Fruit fly (Drosophila melanogaster) whole organism, wandering third instar larva: ENCODE measurements around the gene fmt.

Source experiments
- Abd-B ChIP-seq: fragments of >200 bp; optimal IDR thresholded peaks from 2 replicates; lab custom pipeline; 2017; ENCODE audit warnings: missing biosample characterization, missing genetic modification characterization
- CG32264 ChIP-seq: fragments of 200-800 bp; sonication (Bioruptor generic); optimal IDR thresholded peaks from 2 replicates; lab custom pipeline; 2016; ENCODE audit warnings: missing biosample characterization, missing genetic modification characterization
- CG9705 ChIP-seq: fragments of 200-800 bp; sonication (Bioruptor generic); optimal IDR thresholded peaks from 2 replicates; lab custom pipeline; 2018; ENCODE audit warnings: missing biosample characterization, mild to moderate bottlenecking, missing genetic modification characterization
- CrebA ChIP-seq: fragments of 200-800 bp; sonication (Bioruptor generic); optimal IDR thresholded peaks from 2 replicates; lab custom pipeline; 2016; ENCODE audit warnings: missing biosample characterization, mild to moderate bottlenecking, missing genetic modification characterization, borderline replicate concordance
- Dfd ChIP-seq: fragments of >200 bp; optimal IDR thresholded peaks from 2 replicates; lab custom pipeline; 2017; ENCODE audit warnings: missing biosample characterization, missing genetic modification characterization
- Dif ChIP-seq: fragments of 200-275, 200-300 bp; sonication (Bioruptor generic); optimal IDR thresholded peaks from 2 replicates; lab custom pipeline; 2018; ENCODE audit warnings: missing biosample characterization, missing genetic modification characterization; ENCODE audit not compliant: partially characterized antibody
- GATAd ChIP-seq: sonication (Bioruptor generic); optimal IDR thresholded peaks from 2 replicates; lab custom pipeline; 2016; ENCODE audit warnings: missing biosample characterization, missing genetic modification characterization
- HLH106 ChIP-seq: fragments of 200-800 bp; optimal IDR thresholded peaks from 3 replicates; lab custom pipeline; 2019; ENCODE audit warnings: missing biosample characterization, mild to moderate bottlenecking, missing genetic modification characterization, moderate library complexity
- Hnf4 ChIP-seq: fragments of 200-800 bp; sonication (Bioruptor generic); optimal IDR thresholded peaks from 2 replicates; lab custom pipeline; 2016; ENCODE audit warnings: missing biosample characterization, mild to moderate bottlenecking, missing genetic modification characterization
- Hr78 ChIP-seq: fragments of >200 bp; optimal IDR thresholded peaks from 2 replicates; lab custom pipeline; 2017; ENCODE audit warnings: missing biosample characterization, missing genetic modification characterization
- Hr83 ChIP-seq: fragments of 200-300 bp; sonication (Bioruptor generic); optimal IDR thresholded peaks from 2 replicates; lab custom pipeline; 2016; ENCODE audit warnings: missing biosample characterization, mild to moderate bottlenecking, missing genetic modification characterization, moderate library complexity; ENCODE audit not compliant: poor library complexity, severe bottlenecking
- Mio ChIP-seq: sonication (Bioruptor generic); optimal IDR thresholded peaks from 2 replicates; lab custom pipeline; 2016; ENCODE audit warnings: missing biosample characterization, missing genetic modification characterization
- Myc ChIP-seq: fragments of >200 bp; optimal IDR thresholded peaks from 2 replicates; lab custom pipeline; 2017
- OdsH ChIP-seq: fragments of 200-800 bp; sonication (Bioruptor generic); optimal IDR thresholded peaks from 2 replicates; lab custom pipeline; 2016; ENCODE audit warnings: missing biosample characterization, mild to moderate bottlenecking, missing genetic modification characterization
- Rel ChIP-seq, 2 experiments: fragments of 200-800 bp; sonication (Bioruptor generic) in 1 of 2; optimal IDR thresholded peaks; 2 replicates in 1 of 2; 3 replicates in 1 of 2; lab custom pipeline; 2016 to 2019; ENCODE audit warnings: mild to moderate bottlenecking in 2 of 2, missing biosample characterization in 2 of 2, missing genetic modification characterization in 2 of 2, moderate library complexity in 1 of 2
- Sp1 ChIP-seq: fragments of 200-800 bp; sonication (Bioruptor generic); optimal IDR thresholded peaks from 3 replicates; lab custom pipeline; 2019; ENCODE audit warnings: missing biosample characterization, mild to moderate bottlenecking, missing genetic modification characterization, moderate library complexity
- Vsx2 ChIP-seq: fragments of 200-300, 225-300 bp; sonication (Bioruptor generic); optimal IDR thresholded peaks from 2 replicates; lab custom pipeline; 2018; ENCODE audit warnings: missing biosample characterization, missing genetic modification characterization; ENCODE audit not compliant: partially characterized antibody
- br ChIP-seq: fragments of 200-800 bp; sonication (Bioruptor generic); optimal IDR thresholded peaks from 2 replicates; lab custom pipeline; 2016; ENCODE audit warnings: missing biosample characterization, missing genetic modification characterization
- brk ChIP-seq: fragments of 200-800 bp; sonication (Bioruptor generic); optimal IDR thresholded peaks from 2 replicates; lab custom pipeline; 2016; ENCODE audit warnings: missing biosample characterization, mild to moderate bottlenecking, missing genetic modification characterization
- dl ChIP-seq, 2 experiments: fragments of 175-275, 200-275 bp in 1 of 2; fragments of 200-275 bp in 1 of 2; sonication (Bioruptor generic); optimal IDR thresholded peaks; lab custom pipeline; 2018; ENCODE audit warnings: mild to moderate bottlenecking in 2 of 2, missing biosample characterization in 2 of 2, missing genetic modification characterization in 2 of 2, moderate library complexity in 2 of 2; ENCODE audit not compliant: partially characterized antibody in 2 of 2, insufficient read depth in 1 of 2
- dmrt93B ChIP-seq: fragments of 200-800 bp; sonication (Bioruptor generic); optimal IDR thresholded peaks from 2 replicates; lab custom pipeline; 2018; ENCODE audit warnings: missing biosample characterization, mild to moderate bottlenecking, missing genetic modification characterization
- dsf ChIP-seq: sonication (Bioruptor generic); optimal IDR thresholded peaks from 2 replicates; lab custom pipeline; 2016; ENCODE audit warnings: missing biosample characterization, missing genetic modification characterization, borderline replicate concordance
- ey ChIP-seq: fragments of 200-800 bp; sonication (Bioruptor generic); optimal IDR thresholded peaks from 2 replicates; lab custom pipeline; 2016; ENCODE audit warnings: missing biosample characterization, missing genetic modification characterization
- foxo ChIP-seq, 2 experiments: fragments of 200-800 bp; sonication (Bioruptor generic); optimal IDR thresholded peaks; 2 replicates in 1 of 2; 3 replicates in 1 of 2; lab custom pipeline; 2016 to 2017; ENCODE audit warnings: missing biosample characterization in 2 of 2, missing genetic modification characterization in 2 of 2
- fru ChIP-seq: fragments of 200-800 bp; sonication (Bioruptor generic); optimal IDR thresholded peaks from 3 replicates; lab custom pipeline; 2016; ENCODE audit warnings: missing biosample characterization, mild to moderate bottlenecking, missing genetic modification characterization
- h ChIP-seq: fragments of 200-800 bp; sonication (Bioruptor generic); optimal IDR thresholded peaks from 3 replicates; lab custom pipeline; 2016; ENCODE audit warnings: missing biosample characterization, mild to moderate bottlenecking, missing genetic modification characterization
- jim ChIP-seq: fragments of 175-275, 200-325 bp; sonication (Bioruptor generic); optimal IDR thresholded peaks from 2 replicates; lab custom pipeline; 2016; ENCODE audit warnings: missing biosample characterization, mild to moderate bottlenecking, missing genetic modification characterization
- lola ChIP-seq: fragments of >200 bp; optimal IDR thresholded peaks from 2 replicates; lab custom pipeline; 2017; ENCODE audit warnings: missing biosample characterization, missing genetic modification characterization
- pan ChIP-seq: fragments of >200 bp; optimal IDR thresholded peaks from 2 replicates; lab custom pipeline; 2017
- psq ChIP-seq: fragments of 200-800 bp; sonication (Bioruptor generic); optimal IDR thresholded peaks from 3 replicates; lab custom pipeline; 2017; ENCODE audit warnings: missing biosample characterization, mild to moderate bottlenecking, missing genetic modification characterization, moderate library complexity
- rgr ChIP-seq: fragments of 200-800 bp; sonication (Bioruptor generic); optimal IDR thresholded peaks from 3 replicates; lab custom pipeline; 2016; ENCODE audit warnings: missing biosample characterization, mild to moderate bottlenecking, missing genetic modification characterization
- sage ChIP-seq: fragments of 200-800 bp; sonication (Bioruptor generic); optimal IDR thresholded peaks from 2 replicates; lab custom pipeline; 2016; ENCODE audit warnings: missing biosample characterization, mild to moderate bottlenecking, missing genetic modification characterization
- sv ChIP-seq: fragments of 200-800 bp; sonication (Bioruptor generic); optimal IDR thresholded peaks from 3 replicates; lab custom pipeline; 2016; ENCODE audit warnings: missing biosample characterization, missing genetic modification characterization
- tai ChIP-seq: sonication (Bioruptor generic); optimal IDR thresholded peaks from 2 replicates; lab custom pipeline; 2016; ENCODE audit warnings: missing biosample characterization, missing genetic modification characterization
- usp ChIP-seq: fragments of >200 bp; optimal IDR thresholded peaks from 2 replicates; lab custom pipeline; 2017; ENCODE audit warnings: missing biosample characterization, missing genetic modification characterization
- woc ChIP-seq: sonication (Bioruptor generic); optimal IDR thresholded peaks from 2 replicates; lab custom pipeline; 2016; ENCODE audit warnings: missing biosample characterization, mild to moderate bottlenecking, missing genetic modification characterization

fmt gene

dm6 chr3L:6173826-6174255, at the start of gene fmt, which contains the start of gene CG7376:
Gene fmt, minus strand, starts transcription at chr3L:6173880.
Gene CG7376, plus strand, starts transcription at chr3L:6174248.
- TF ChIP-seq dmrt93B (GFP tag; lab: Kevin White, UChicago) = no peak
- TF ChIP-seq OdsH (GFP tag; lab: Kevin White, UChicago) = peak; percentile 37
- no peak for TF ChIP-seq ey (GFP tag; lab: Kevin White, UChicago)
- peak; percentile 6 for TF ChIP-seq sv (GFP tag; lab: Kevin White, UChicago)
- TF ChIP-seq, all 38 proteins: peak for 2

dm6 chr3L:6220187-6220586, 46.5 kb upstream of the fmt start, which contains the start of gene CG33946:
Gene CG33946, plus strand, starts transcription at chr3L:6220578.
- TF ChIP-seq fru (GFP tag; lab: Kevin White, UChicago) (peak; percentile 36), dsf (no peak), h (GFP tag; lab: Kevin White, UChicago) (peak; percentile 61), tai (GFP tag; lab: Kevin White, UChicago) (no peak), Sp1 (GFP tag; lab: Kevin White, UChicago) (peak; percentile 2), Dfd (no peak), psq (peak; percentile 47), OdsH (GFP tag; lab: Kevin White, UChicago) (peak; percentile 17), jim (GFP tag; lab: Kevin White, UChicago) (no peak), rgr (GFP tag; lab: Kevin White, UChicago) (peak; percentile 63), GATAd (GFP tag; lab: Kevin White, UChicago) (no peak), CG9705 (GFP tag; lab: Kevin White, UChicago) (no peak), Myc (lab: Kevin White, UChicago) (no peak), Hr78 (GFP tag; lab: Kevin White, UChicago) (no peak), sage (no peak), CrebA (GFP tag; lab: Kevin White, UChicago) (no peak), Vsx2 (GFP tag; lab: Kevin White, UChicago) (no peak), HLH106 (tag; lab: Kevin White, UChicago) (peak; percentile 30), lola (GFP tag; lab: Kevin White, UChicago) (no peak), dmrt93B (GFP tag; lab: Kevin White, UChicago) (peak; percentile 35), ey (GFP tag; lab: Kevin White, UChicago) (peak; percentile 63), woc (GFP tag; lab: Kevin White, UChicago) (no peak), br (peak; percentile 23), Hnf4 (GFP tag; lab: Kevin White, UChicago) (no peak), foxo (GFP tag; optimal IDR thresholded peaks at IDR 0.05; lab: Kevin White, UChicago) (peak in 1 of 2 experiments; percentile 54)

dm6 chr3L:6218517-6219155, 45.0 kb upstream of the fmt start:
- TF ChIP-seq dl (GFP tag; optimal IDR thresholded peaks at IDR 0.05; lab: Kevin White, UChicago; ENCODE audit: insufficient read depth in 1 of 2, partially characterized antibody in 2 of 2) = peak in 1 of 2 experiments; percentile 23
- TF ChIP-seq Rel (GFP tag; optimal IDR thresholded peaks at IDR 0.05; lab: Kevin White, UChicago) = peak; percentile 57
- no peak for TF ChIP-seq Rel (tag; optimal IDR thresholded peaks at IDR 0.05; lab: Kevin White, UChicago)
- TF ChIP-seq h (GFP tag; lab: Kevin White, UChicago) = no peak
- TF ChIP-seq CrebA (GFP tag; lab: Kevin White, UChicago) = peak; percentile 84
- peak; percentile 84 for TF ChIP-seq psq
- TF ChIP-seq usp (GFP tag; lab: Kevin White, UChicago) = no peak
- TF ChIP-seq foxo (GFP tag; optimal IDR thresholded peaks at IDR 0.05; lab: Kevin White, UChicago) = peak in 1 of 2 experiments; percentile 52
- no peak for TF ChIP-seq Mio (GFP tag; lab: Kevin White, UChicago)
- peak; percentile 75 for TF ChIP-seq sage
- TF ChIP-seq, all 38 proteins: peak for 6

- TF ChIP-seq Dfd (no peak), OdsH (GFP tag; lab: Kevin White, UChicago) (no peak), Abd-B (GFP tag; lab: Kevin White, UChicago) (no peak), Myc (lab: Kevin White, UChicago) (no peak), Vsx2 (GFP tag; lab: Kevin White, UChicago) (peak; percentile 22), CrebA (GFP tag; lab: Kevin White, UChicago) (no peak), Hr78 (GFP tag; lab: Kevin White, UChicago) (no peak), foxo (GFP tag; optimal IDR thresholded peaks at IDR 0.05; lab: Kevin White, UChicago) (no peak), dmrt93B (GFP tag; lab: Kevin White, UChicago) (no peak), woc (GFP tag; lab: Kevin White, UChicago) (no peak), usp (GFP tag; lab: Kevin White, UChicago) (no peak), psq (no peak), GATAd (GFP tag; lab: Kevin White, UChicago) (no peak), dl (GFP tag; optimal IDR thresholded peaks at IDR 0.05; lab: Kevin White, UChicago; ENCODE audit: insufficient read depth in 1 of 2, partially characterized antibody in 2 of 2) (no peak), dsf (no peak), jim (GFP tag; lab: Kevin White, UChicago) (no peak), brk (GFP tag; lab: Kevin White, UChicago) (no peak), HLH106 (tag; lab: Kevin White, UChicago) (peak; percentile 8), Sp1 (GFP tag; lab: Kevin White, UChicago) (peak; percentile 6), fru (GFP tag; lab: Kevin White, UChicago) (no peak), h (GFP tag; lab: Kevin White, UChicago) (no peak), Mio (GFP tag; lab: Kevin White, UChicago) (no peak), Rel (GFP tag; optimal IDR thresholded peaks at IDR 0.05; lab: Kevin White, UChicago) (no peak), Rel (tag; optimal IDR thresholded peaks at IDR 0.05; lab: Kevin White, UChicago) (peak; percentile 45), sv (GFP tag; lab: Kevin White, UChicago) (no peak), Dif (GFP tag; lab: Kevin White, UChicago) (peak; percentile 52), rgr (GFP tag; lab: Kevin White, UChicago) (no peak), pan (lab: Kevin White, UChicago) (no peak), Hr83 (GFP tag; lab: Kevin White, UChicago) (peak; percentile 16), CG32264 (GFP tag; lab: Kevin White, UChicago) (no peak), ey (GFP tag; lab: Kevin White, UChicago) (no peak), sage (no peak)
These were observed 44.1 kb upstream of the fmt start, which contains the start of gene LanA for dm6 chr3L:6217806-6218205. Gene LanA, minus strand, starts transcription at chr3L:6218022.
